Worm (Caenorhabditis elegans) whole organism, early embryonic: ENCODE data around the gene glb-23.

Experiments used
- B0310.2 ChIP-seq: sonication (generic microtip); optimal IDR thresholded peaks from 2 replicates; lab custom pipeline; 2016; ENCODE audit warnings: mild to moderate bottlenecking, missing genetic modification characterization, missing compliant biosample characterization
- F13C5.2 ChIP-seq: sonication (generic microtip); optimal IDR thresholded peaks from 2 replicates; lab custom pipeline; 2017; ENCODE audit warnings: mild to moderate bottlenecking, missing genetic modification characterization, inconsistent platforms, missing compliant biosample characterization
- aly-1 ChIP-seq: sonication (generic microtip); optimal IDR thresholded peaks from 2 replicates; lab custom pipeline; 2016; ENCODE audit warnings: missing genetic modification characterization, missing compliant biosample characterization
- ama-1 ChIP-seq: fragments of 150-350 bp; optimal IDR thresholded peaks from 2 replicates; lab custom pipeline; 2014
- ceh-13 ChIP-seq: fragments of 200-800 bp; sonication (Bioruptor generic); optimal IDR thresholded peaks from 2 replicates; lab custom pipeline; 2018; ENCODE audit warnings: mild to moderate bottlenecking, missing genetic modification characterization, missing compliant biosample characterization
- ceh-36 ChIP-seq: sonication (generic microtip); optimal IDR thresholded peaks from 2 replicates; lab custom pipeline; 2016; ENCODE audit warnings: missing genetic modification characterization, inconsistent platforms, missing compliant biosample characterization
- ets-7 ChIP-seq: sonication (generic microtip); optimal IDR thresholded peaks from 2 replicates; lab custom pipeline; 2016; ENCODE audit warnings: missing genotype, missing genetic modification characterization, missing compliant biosample characterization
- flt-1 ChIP-seq: fragments of 200-800 bp; sonication (Bioruptor generic); IDR thresholded peaks from 2 replicates; pipeline ENCODE4 v1.3.6; 2022; ENCODE audit warnings: missing genetic modification characterization, missing compliant biosample characterization
- hmbx-1 ChIP-seq: sonication (generic microtip); optimal IDR thresholded peaks from 2 replicates; lab custom pipeline; 2016; ENCODE audit warnings: mild to moderate bottlenecking, missing genetic modification characterization, missing compliant biosample characterization
- hmg-4 ChIP-seq: fragments of 200-800 bp; sonication (Bioruptor generic); optimal IDR thresholded peaks from 2 replicates; lab custom pipeline; 2018; ENCODE audit warnings: mild to moderate bottlenecking, missing genetic modification characterization, missing compliant biosample characterization
- hnd-1 ChIP-seq: sonication (generic microtip); optimal IDR thresholded peaks from 2 replicates; lab custom pipeline; 2016; ENCODE audit warnings: missing genetic modification characterization, missing compliant biosample characterization
- pes-1 ChIP-seq: fragments of 200-800 bp; sonication (Bioruptor generic); IDR thresholded peaks from 2 replicates; pipeline ENCODE4 v1.3.6; 2022; ENCODE audit warnings: missing genetic modification reagents, missing genetic modification characterization, missing compliant biosample characterization
- scrt-1 ChIP-seq: fragments of 200-800 bp; sonication (Bioruptor generic); IDR thresholded peaks from 2 replicates; pipeline ENCODE4 v1.3.6; 2022; ENCODE audit warnings: missing genetic modification characterization, missing compliant biosample characterization
- sea-1 ChIP-seq: fragments of 200-800 bp; sonication (Bioruptor generic); conservative IDR thresholded peaks from 2 replicates; pipeline ENCODE4 v1.3.6; 2022; ENCODE audit warnings: missing genetic modification characterization, missing compliant biosample characterization
- tbx-11 ChIP-seq: fragments of 200-800 bp; sonication (Bioruptor generic); IDR thresholded peaks from 2 replicates; pipeline ENCODE4 v1.3.6; 2022; ENCODE audit warnings: missing genetic modification characterization, missing compliant biosample characterization
- tbx-37 ChIP-seq: fragments of 200-800 bp; sonication (Bioruptor generic); conservative IDR thresholded peaks from 2 replicates; pipeline ENCODE4 v1.3.6; 2022; ENCODE audit warnings: missing genetic modification reagents, missing genetic modification characterization, missing compliant biosample characterization
- tra-4 ChIP-seq: sonication (generic microtip); optimal IDR thresholded peaks from 2 replicates; lab custom pipeline; 2017; ENCODE audit warnings: missing genetic modification characterization, missing compliant biosample characterization

glb-23 gene

ce11 chrIV:7188528-7189422 is 30.5 kb downstream of the glb-23 start, which contains the start of gene srlf-7:
TSS of gene srlf-7 (plus strand) at chrIV:7189287.
- TF ChIP-seq scrt-1 (GFP tag; lab: Robert Waterston, UW) (no peak), hmbx-1 (tag; lab: Kevin White, UChicago) (no peak), ceh-13 (GFP tag; lab: Kevin White, UChicago) (no peak), flt-1 (GFP tag; lab: Robert Waterston, UW) (no peak)

DNA sequence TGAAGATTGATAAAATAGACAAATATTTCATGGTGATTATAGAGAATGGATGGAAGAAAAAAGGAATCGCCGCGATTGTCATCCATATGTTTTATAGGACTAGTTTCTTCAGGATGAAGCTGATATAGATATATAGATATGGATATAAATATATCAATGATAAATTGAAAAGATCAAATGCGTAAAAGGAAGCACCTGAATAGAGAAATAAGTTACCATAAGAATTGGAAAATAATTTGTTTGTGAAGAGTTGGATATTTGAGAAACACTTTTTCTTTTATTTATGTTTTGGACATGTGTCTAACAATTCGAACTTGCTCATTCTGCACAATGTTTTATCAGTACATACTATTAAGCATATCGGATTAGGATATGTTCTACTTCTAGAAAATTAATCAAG is 31.3 kb downstream of the glb-23 start, which contains the start of gene C42D4.13:
Gene C42D4.13 (minus strand): TSS at position 101 of the 400 bp plus-strand sequence.
- TF ChIP-seq B0310.2 (tag; lab: Kevin White, UChicago) (no peak), F13C5.2 (tag; lab: Kevin White, UChicago) (no peak), ama-1 (lab: Kevin White, UChicago) (no peak), tbx-37 (GFP tag; lab: Robert Waterston, UW) (no peak), aly-1 (tag; lab: Kevin White, UChicago) (no peak), flt-1 (GFP tag; lab: Robert Waterston, UW) (no peak), tbx-11 (GFP tag; lab: Robert Waterston, UW) (no peak), ceh-13 (GFP tag; lab: Kevin White, UChicago) (no peak), tra-4 (tag; lab: Kevin White, UChicago) (no peak), sea-1 (GFP tag; lab: Robert Waterston, UW) (no peak), hnd-1 (tag; lab: Kevin White, UChicago) (no peak), hmbx-1 (tag; lab: Kevin White, UChicago) (no peak), ets-7 (tag; lab: Kevin White, UChicago) (no peak), ceh-36 (no peak), scrt-1 (GFP tag; lab: Robert Waterston, UW) (no peak), hmg-4 (no peak)

- no peak for TF ChIP-seq ceh-36
- no peak for TF ChIP-seq ama-1 (lab: Kevin White, UChicago)
- no peak for TF ChIP-seq ets-7 (tag; lab: Kevin White, UChicago)
- no peak for TF ChIP-seq hnd-1 (tag; lab: Kevin White, UChicago)
- TF ChIP-seq sea-1 (GFP tag; lab: Robert Waterston, UW): no peak
- no peak for TF ChIP-seq tbx-37 (GFP tag; lab: Robert Waterston, UW)
- TF ChIP-seq flt-1 (GFP tag; lab: Robert Waterston, UW): no peak
- TF ChIP-seq ceh-13 (GFP tag; lab: Kevin White, UChicago): no peak
- TF ChIP-seq F13C5.2 (tag; lab: Kevin White, UChicago): no peak
- TF ChIP-seq tbx-11 (GFP tag; lab: Robert Waterston, UW): no peak
- TF ChIP-seq scrt-1 (GFP tag; lab: Robert Waterston, UW): no peak
- TF ChIP-seq pes-1: no peak
- no peak for TF ChIP-seq hmbx-1 (tag; lab: Kevin White, UChicago)
- no peak for TF ChIP-seq tra-4 (tag; lab: Kevin White, UChicago)
- no peak for TF ChIP-seq aly-1 (tag; lab: Kevin White, UChicago)
Observed at ce11 chrIV:7186756-7187155, 32.5 kb downstream of the glb-23 start, which contains the start of gene str-249. TSS of gene str-249 (minus strand) at chrIV:7186856.

- TF ChIP-seq aly-1 (tag; lab: Kevin White, UChicago): no peak
- TF ChIP-seq F13C5.2 (tag; lab: Kevin White, UChicago): no peak
- TF ChIP-seq flt-1 (GFP tag; lab: Robert Waterston, UW): no peak
- TF ChIP-seq ceh-13 (GFP tag; lab: Kevin White, UChicago): no peak
- no peak for TF ChIP-seq hmbx-1 (tag; lab: Kevin White, UChicago)
- no peak for TF ChIP-seq ets-7 (tag; lab: Kevin White, UChicago)
- TF ChIP-seq hnd-1 (tag; lab: Kevin White, UChicago): no peak
- no peak for TF ChIP-seq sea-1 (GFP tag; lab: Robert Waterston, UW)
- TF ChIP-seq scrt-1 (GFP tag; lab: Robert Waterston, UW): no peak
- TF ChIP-seq tra-4 (tag; lab: Kevin White, UChicago): no peak
- no peak for TF ChIP-seq B0310.2 (tag; lab: Kevin White, UChicago)
- no peak for TF ChIP-seq pes-1
- no peak for TF ChIP-seq hmg-4
- TF ChIP-seq ama-1 (lab: Kevin White, UChicago): no peak
- TF ChIP-seq tbx-11 (GFP tag; lab: Robert Waterston, UW): no peak
- no peak for TF ChIP-seq tbx-37 (GFP tag; lab: Robert Waterston, UW)
- TF ChIP-seq ceh-36: no peak
Observed at ce11 chrIV:7184597-7184996, 34.7 kb downstream of the glb-23 start, which contains the start of gene clec-179. TSS of gene clec-179 (minus strand) at chrIV:7184697.

DNA sequence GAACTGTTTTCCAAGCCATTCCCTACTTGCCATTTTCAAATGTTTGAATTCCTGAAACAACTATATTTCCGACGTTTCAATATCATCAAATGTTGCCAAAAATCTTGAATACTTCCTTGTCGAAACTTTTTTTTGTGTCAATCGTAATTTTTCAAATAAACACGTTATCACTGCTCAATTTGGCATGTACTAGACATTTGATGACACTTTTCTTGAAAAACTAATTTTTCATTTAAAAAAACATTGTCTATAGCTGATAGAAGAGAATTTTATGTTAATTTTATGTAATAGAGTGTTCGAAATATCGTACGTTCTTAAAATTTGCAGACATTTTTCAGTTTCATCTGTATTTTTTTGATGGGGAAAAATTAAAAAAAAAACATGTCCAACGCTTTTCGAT is 36.5 kb downstream of the glb-23 start:
- no peak for TF ChIP-seq ets-7 (tag; lab: Kevin White, UChicago)
- no peak for TF ChIP-seq sea-1 (GFP tag; lab: Robert Waterston, UW)
- TF ChIP-seq pes-1: no peak
- no peak for TF ChIP-seq B0310.2 (tag; lab: Kevin White, UChicago)
- TF ChIP-seq scrt-1 (GFP tag; lab: Robert Waterston, UW): no peak
- no peak for TF ChIP-seq aly-1 (tag; lab: Kevin White, UChicago)

ce11 chrIV:7180304-7180703 is 39.0 kb downstream of the glb-23 start, which contains the start of gene cest-10:
TSS of gene cest-10 (plus strand) at chrIV:7180557.
- TF ChIP-seq sea-1 (GFP tag; lab: Robert Waterston, UW) (no peak), ceh-36 (no peak), B0310.2 (tag; lab: Kevin White, UChicago) (no peak), tbx-37 (GFP tag; lab: Robert Waterston, UW) (no peak), tbx-11 (GFP tag; lab: Robert Waterston, UW) (no peak), ceh-13 (GFP tag; lab: Kevin White, UChicago) (no peak), hmg-4 (no peak), pes-1 (no peak)
